Fruit fly (Drosophila melanogaster): ENCODE results near the gene Fum3.

Fum3 gene

dm6 chr3L:11443474-11444080 is 22.1 kb downstream of the Fum3 start (continued):
- TF ChIP-seq dmrt11E (tag; optimal IDR thresholded peaks at IDR 0.05) (peak; percentile 16), exex (tag; optimal IDR thresholded peaks at IDR 0.05) (no peak), CG13424 (tag; optimal IDR thresholded peaks at IDR 0.05) (peak; percentile 33), C15 (GFP tag; IDR thresholded peaks at IDR 0.05) (no peak), bigmax (GFP tag; optimal IDR thresholded peaks at IDR 0.05) (no peak), CG15601 (tag; optimal IDR thresholded peaks at IDR 0.05) (peak; percentile 11), D19B (GFP tag; optimal IDR thresholded peaks at IDR 0.05) (no peak), Trl (optimal IDR thresholded peaks at IDR 0.05) (no peak), Trl (GFP tag; optimal IDR thresholded peaks at IDR 0.05) (no peak), chif (GFP tag; optimal IDR thresholded peaks at IDR 0.05) (no peak), CG17328 (GFP tag; IDR thresholded peaks at IDR 0.05) (no peak), CG2889 (GFP tag; IDR thresholded peaks at IDR 0.05) (no peak), CG7372 (GFP tag; IDR thresholded peaks at IDR 0.05) (no peak), zfh1 (GFP tag; IDR thresholded peaks at IDR 0.05) (no peak), CG14710 (tag; optimal IDR thresholded peaks at IDR 0.05) (peak; percentile 33), gsb-n (tag; optimal IDR thresholded peaks at IDR 0.05) (peak; percentile 46), CG31365 (tag; optimal IDR thresholded peaks at IDR 0.05) (no peak), dan (GFP tag; IDR thresholded peaks at IDR 0.05) (no peak), bsh (GFP tag; optimal IDR thresholded peaks at IDR 0.05) (peak in 1 of 2 experiments; percentile 25), Asciz (GFP tag; optimal IDR thresholded peaks at IDR 0.05) (peak; percentile 3), CG2712 (tag; optimal IDR thresholded peaks at IDR 0.05) (peak; percentile 66), Blimp-1 (GFP tag; optimal IDR thresholded peaks at IDR 0.05) (peak; percentile 44), trem (tag; optimal IDR thresholded peaks at IDR 0.05) (no peak), CG31441 (GFP tag; IDR thresholded peaks at IDR 0.05) (peak; percentile 36; the same call in 1 of the 2 replicates), hkb (optimal IDR thresholded peaks at IDR 0.05) (no peak), hkb (GFP tag; IDR thresholded peaks at IDR 0.05) (no peak), CG10543 (GFP tag; optimal IDR thresholded peaks at IDR 0.05) (no peak), Meics (GFP tag; optimal IDR thresholded peaks at IDR 0.05) (peak; percentile 9), corto (GFP tag; optimal IDR thresholded peaks at IDR 0.05) (no peak), zf30C (GFP tag; optimal IDR thresholded peaks at IDR 0.05) (no peak), gsb (GFP tag; IDR thresholded peaks at IDR 0.05) (no peak), cwo (GFP tag; optimal IDR thresholded peaks at IDR 0.05) (peak; percentile 9), lola (GFP tag; optimal IDR thresholded peaks at IDR 0.05) (peak in 1 of 3 experiments; percentile 40), grau (tag; optimal IDR thresholded peaks at IDR 0.05) (peak; percentile 31), Hr51 (GFP tag; optimal IDR thresholded peaks at IDR 0.05) (peak in 1 of 2 experiments; percentile 57), CG31388 (GFP tag; optimal IDR thresholded peaks at IDR 0.05) (no peak), Rfx (GFP tag; IDR thresholded peaks at IDR 0.05) (0 out of 2 replicates have a peak, but pooled peaks have one; percentile 8), nmo (GFP tag; optimal IDR thresholded peaks at IDR 0.05) (peak; percentile 44), CG10979 (tag; optimal IDR thresholded peaks at IDR 0.05) (peak; percentile 29), CG7963 (GFP tag; IDR thresholded peaks at IDR 0.05; ENCODE audit: partially characterized antibody) (no peak), CG2120 (GFP tag; optimal IDR thresholded peaks at IDR 0.05) (no peak), Hmr (GFP tag; optimal IDR thresholded peaks at IDR 0.05) (peak; percentile 2), CG14014 (GFP tag; IDR thresholded peaks at IDR 0.05) (0 out of 2 replicates have a peak, but pooled peaks have one; percentile 12), wdn (GFP tag; IDR thresholded peaks at IDR 0.05) (no peak), Hr78 (GFP tag; optimal IDR thresholded peaks at IDR 0.05) (peak in 1 of 2 experiments; percentile 9), Hr3 (GFP tag; optimal IDR thresholded peaks at IDR 0.05) (no peak), CG6791 (GFP tag; IDR thresholded peaks at IDR 0.05; ENCODE audit: partially characterized antibody) (no peak), ci (GFP tag; IDR thresholded peaks at IDR 0.05) (peak; percentile 46; the same call in 1 of the 3 replicates), phol (tag; optimal IDR thresholded peaks at IDR 0.05) (peak; percentile 18)

All from whole organism, embryonic.